Fruit fly (Drosophila melanogaster): ENCODE measurements around the gene CG4452.

dm6 chr3L:9380344-9380849 lies 13.2 kb downstream of the CG4452 start:
- TF ChIP-seq dl (GFP tag; optimal IDR thresholded peaks at IDR 0.05; ENCODE audit: insufficient read depth in 1 of 2, partially characterized antibody in 2 of 2) (peak in 1 of 2 experiments; percentile 22), lola (GFP tag; optimal IDR thresholded peaks at IDR 0.05) (no peak), woc (GFP tag; optimal IDR thresholded peaks at IDR 0.05) (peak; percentile 6), jim (GFP tag; optimal IDR thresholded peaks at IDR 0.05) (no peak)
